Fruit fly (Drosophila melanogaster) whole organism, embryonic: Measurements from ENCODE around the gene nSMase.

ENCODE experiments used
- Atf3 ChIP-seq: fragments of 200-800 bp; sonication (Bioruptor generic); optimal IDR thresholded peaks from 3 replicates; lab custom pipeline; 2016; ENCODE audit warnings: missing biosample characterization, missing genetic modification characterization
- CG11093 ChIP-seq: fragments of 200-800 bp; sonication (Bioruptor generic); IDR thresholded peaks from 3 replicates; pipeline ENCODE4 v1.3.6; 2022; ENCODE audit warnings: missing biosample characterization, missing genetic modification characterization
- CG12659 ChIP-seq: fragments of 200-800 bp; sonication (Bioruptor generic); optimal IDR thresholded peaks from 3 replicates; lab custom pipeline; 2017; ENCODE audit warnings: mild to moderate bottlenecking, missing biosample characterization, missing genetic modification reagents, missing genetic modification characterization
- CG12769 ChIP-seq: fragments of 200-800 bp; sonication (Bioruptor generic); optimal IDR thresholded peaks from 2 replicates; lab custom pipeline; 2019; ENCODE audit warnings: missing biosample characterization, mild to moderate bottlenecking, missing genetic modification characterization, moderate library complexity
- CG13424 ChIP-seq: fragments of 200-800 bp; sonication (Bioruptor generic); optimal IDR thresholded peaks from 2 replicates; lab custom pipeline; 2019; ENCODE audit warnings: missing biosample characterization, mild to moderate bottlenecking, missing genetic modification characterization, moderate library complexity
- CG16813 ChIP-seq: fragments of 200-800 bp; sonication (Bioruptor generic); IDR thresholded peaks from 3 replicates; pipeline ENCODE4 v1.3.6; 2022; ENCODE audit warnings: missing biosample characterization, missing genetic modification characterization; ENCODE audit not compliant: partially characterized antibody
- CG17361 ChIP-seq: fragments of 200-800 bp; sonication (Bioruptor generic); IDR thresholded peaks from 3 replicates; pipeline ENCODE4 v1.3.6; 2022; ENCODE audit warnings: missing biosample characterization, missing genetic modification characterization
- CG1832 ChIP-seq: fragments of 200-800 bp; sonication (Bioruptor generic); optimal IDR thresholded peaks from 2 replicates; lab custom pipeline; 2017; ENCODE audit warnings: missing biosample characterization, mild to moderate bottlenecking, missing genetic modification characterization, inconsistent platforms
- CG2129 ChIP-seq: fragments of 200-800 bp; sonication (Bioruptor generic); IDR thresholded peaks from 2 replicates; pipeline ENCODE4 v1.3.6; 2022; ENCODE audit warnings: missing biosample characterization, missing genetic modification characterization; ENCODE audit not compliant: partially characterized antibody
- CG33213 ChIP-seq: fragments of 200-800 bp; sonication (Bioruptor generic); optimal IDR thresholded peaks from 3 replicates; lab custom pipeline; 2016; ENCODE audit warnings: missing biosample characterization, missing genetic modification characterization
- CG4707 ChIP-seq: fragments of 200-800 bp; sonication (Bioruptor generic); optimal IDR thresholded peaks from 2 replicates; lab custom pipeline; 2018; ENCODE audit warnings: missing biosample characterization, mild to moderate bottlenecking, missing genetic modification characterization, moderate library complexity
- CG5245 ChIP-seq: fragments of 200-800 bp; sonication (Bioruptor generic); optimal IDR thresholded peaks from 3 replicates; lab custom pipeline; 2016; ENCODE audit warnings: missing biosample characterization, missing genetic modification characterization
- Chrac-16 ChIP-seq: fragments of 200-800 bp; sonication (Bioruptor generic); optimal IDR thresholded peaks from 3 replicates; lab custom pipeline; 2016; ENCODE audit warnings: missing biosample characterization, missing genetic modification characterization
- CkIIα-i1 ChIP-seq: fragments of 200-800 bp; sonication (Bioruptor generic); IDR thresholded peaks from 2 replicates; pipeline ENCODE4 v1.3.6; 2022; ENCODE audit warnings: missing biosample characterization, missing genetic modification characterization
- D19B ChIP-seq: fragments of 200-800 bp; sonication (Bioruptor generic); optimal IDR thresholded peaks from 2 replicates; lab custom pipeline; 2017; ENCODE audit warnings: missing biosample characterization, mild to moderate bottlenecking, missing genetic modification characterization
- Doc3 ChIP-seq: fragments of 200-800 bp; sonication (Bioruptor generic); IDR thresholded peaks from 3 replicates; pipeline ENCODE4 v1.3.6; 2022; ENCODE audit warnings: missing biosample characterization, missing genetic modification characterization; ENCODE audit not compliant: partially characterized antibody
- Dp ChIP-seq: fragments of 200-800 bp; sonication (Bioruptor generic); optimal IDR thresholded peaks from 2 replicates; lab custom pipeline; 2018; ENCODE audit warnings: missing biosample characterization, mild to moderate bottlenecking, missing genetic modification characterization, moderate library complexity
- GATAe ChIP-seq: fragments of 200-800 bp; sonication (Bioruptor generic); conservative IDR thresholded peaks from 2 replicates; pipeline ENCODE4 v1.3.6; 2022; ENCODE audit warnings: missing biosample characterization, missing genetic modification characterization
- HLH3B ChIP-seq: fragments of 200-800 bp; sonication (Bioruptor generic); IDR thresholded peaks from 2 replicates; pipeline ENCODE4 v1.3.6; 2022; ENCODE audit warnings: missing biosample characterization, missing genetic modification characterization
- Hey ChIP-seq: fragments of 200-800 bp; sonication (Bioruptor generic); optimal IDR thresholded peaks from 3 replicates; lab custom pipeline; 2018; ENCODE audit warnings: missing biosample characterization, mild to moderate bottlenecking, missing genetic modification characterization
- Hr51 ChIP-seq, 2 experiments: fragments of 200-800 bp; sonication (Bioruptor generic); optimal IDR thresholded peaks; 2 replicates in 1 of 2; 3 replicates in 1 of 2; lab custom pipeline; 2016 to 2018; ENCODE audit warnings: missing biosample characterization in 2 of 2, missing genetic modification characterization in 2 of 2, mild to moderate bottlenecking in 1 of 2, moderate library complexity in 1 of 2
- MTF-1 ChIP-seq: fragments of 200-800 bp; sonication (Bioruptor generic); optimal IDR thresholded peaks from 2 replicates; lab custom pipeline; 2018; ENCODE audit warnings: missing biosample characterization, mild to moderate bottlenecking, missing genetic modification characterization, borderline replicate concordance
- Myb ChIP-seq: fragments of 200-800 bp; sonication (Bioruptor generic); optimal IDR thresholded peaks from 2 replicates; lab custom pipeline; 2016; ENCODE audit warnings: missing biosample characterization, missing genetic modification characterization
- Sry-β ChIP-seq: fragments of 200-800 bp; sonication (Bioruptor generic); optimal IDR thresholded peaks from 2 replicates; lab custom pipeline; 2018; ENCODE audit warnings: missing biosample characterization, mild to moderate bottlenecking, missing genetic modification characterization, moderate library complexity
- Stat92E ChIP-seq, 3 experiments: fragments of >200 bp in 2 of 3; fragments of 200-800 bp in 1 of 3; sonication (Bioruptor generic) in 1 of 3; optimal IDR thresholded peaks; 2 replicates each; lab custom pipeline; 2017 to 2019; ENCODE audit warnings: missing biosample characterization in 3 of 3, missing genetic modification characterization in 3 of 3, mild to moderate bottlenecking in 1 of 3, moderate library complexity in 1 of 3
- ab ChIP-seq: fragments of 200-800 bp; sonication (Bioruptor generic); optimal IDR thresholded peaks from 2 replicates; lab custom pipeline; 2016; ENCODE audit warnings: missing biosample characterization, missing genetic modification characterization
- ato ChIP-seq: fragments of 200-800 bp; sonication (Bioruptor generic); IDR thresholded peaks from 2 replicates; pipeline ENCODE4 v1.3.6; 2022; ENCODE audit warnings: missing biosample characterization, missing genetic modification characterization; ENCODE audit not compliant: partially characterized antibody
- bbx ChIP-seq: fragments of 200-800 bp; sonication (Bioruptor generic); IDR thresholded peaks from 2 replicates; pipeline ENCODE4 v1.3.6; 2022; ENCODE audit warnings: missing biosample characterization, missing genetic modification characterization; ENCODE audit not compliant: partially characterized antibody
- caup ChIP-seq: fragments of 200-800 bp; sonication (Bioruptor generic); optimal IDR thresholded peaks from 3 replicates; lab custom pipeline; 2017; ENCODE audit warnings: missing biosample characterization, mild to moderate bottlenecking, missing genetic modification characterization, moderate library complexity; ENCODE audit not compliant: severe bottlenecking
- da ChIP-seq: fragments of 200-800 bp; sonication (Bioruptor generic); optimal IDR thresholded peaks from 2 replicates; lab custom pipeline; 2016; ENCODE audit warnings: missing biosample characterization, missing genetic modification characterization
- dati ChIP-seq: fragments of 200-800 bp; sonication (Bioruptor generic); IDR thresholded peaks from 2 replicates; pipeline ENCODE4 v1.3.6; 2022; ENCODE audit warnings: missing biosample characterization, missing genetic modification characterization
- dysf ChIP-seq: fragments of 200-800 bp; sonication (Bioruptor generic); IDR thresholded peaks from 3 replicates; pipeline ENCODE4 v1.3.6; 2022; ENCODE audit warnings: missing biosample characterization, missing genetic modification characterization
- emc ChIP-seq: fragments of 200-800 bp; sonication (Bioruptor generic); optimal IDR thresholded peaks from 2 replicates; lab custom pipeline; 2016; ENCODE audit warnings: missing biosample characterization, missing genetic modification characterization
- gsb-n ChIP-seq: fragments of 200-800 bp; sonication (Bioruptor generic); optimal IDR thresholded peaks from 3 replicates; lab custom pipeline; 2018; ENCODE audit warnings: missing biosample characterization, mild to moderate bottlenecking, missing genetic modification characterization
- inv ChIP-seq: fragments of 200-800 bp; sonication (Bioruptor generic); IDR thresholded peaks from 2 replicates; pipeline ENCODE4 v1.3.6; 2022; ENCODE audit warnings: missing biosample characterization, missing genetic modification characterization; ENCODE audit not compliant: partially characterized antibody
- ken ChIP-seq: fragments of 200-800 bp; sonication (Bioruptor generic); IDR thresholded peaks from 3 replicates; pipeline ENCODE4 v1.3.6; 2022; ENCODE audit warnings: missing biosample characterization, missing genetic modification characterization
- lmd ChIP-seq: fragments of 200-800 bp; sonication (Bioruptor generic); IDR thresholded peaks from 2 replicates; pipeline ENCODE4 v1.3.6; 2022; ENCODE audit warnings: missing biosample characterization, missing genetic modification characterization
- nerfin-1 ChIP-seq: fragments of 200-800 bp; sonication (Bioruptor generic); optimal IDR thresholded peaks from 3 replicates; lab custom pipeline; 2019; ENCODE audit warnings: missing biosample characterization, mild to moderate bottlenecking, missing genetic modification characterization, moderate library complexity
- p53 ChIP-seq: fragments of 200-800 bp; sonication (Bioruptor generic); optimal IDR thresholded peaks from 2 replicates; lab custom pipeline; 2016; ENCODE audit warnings: missing biosample characterization, missing genetic modification characterization
- pho ChIP-seq: fragments of 200-800 bp; sonication (Bioruptor generic); optimal IDR thresholded peaks from 2 replicates; lab custom pipeline; 2016; ENCODE audit warnings: missing biosample characterization, missing genetic modification characterization
- repo ChIP-seq: fragments of 200-800 bp; sonication (Bioruptor generic); optimal IDR thresholded peaks from 2 replicates; lab custom pipeline; 2016; ENCODE audit warnings: missing biosample characterization, missing genetic modification characterization
- rib ChIP-seq: fragments of 200-800 bp; sonication (Bioruptor generic); IDR thresholded peaks from 2 replicates; pipeline ENCODE4 v1.3.6; 2022; ENCODE audit warnings: missing biosample characterization, missing genetic modification characterization
- run ChIP-seq: fragments of 200-800 bp; sonication (Bioruptor generic); optimal IDR thresholded peaks from 3 replicates; lab custom pipeline; 2018; ENCODE audit warnings: missing biosample characterization, mild to moderate bottlenecking, missing genetic modification characterization
- sc ChIP-seq, 3 experiments: fragments of >200 bp in 2 of 3; fragments of 200-800 bp in 1 of 3; sonication (Bioruptor generic) in 1 of 3; optimal IDR thresholded peaks; 2 replicates in 2 of 3; 3 replicates in 1 of 3; lab custom pipeline; 2017; ENCODE audit warnings: mild to moderate bottlenecking in 1 of 3, missing biosample characterization in 1 of 3, missing genetic modification characterization in 1 of 3, missing genetic modification reagents in 1 of 3
- sim ChIP-seq: fragments of 200-800 bp; sonication (Bioruptor generic); IDR thresholded peaks from 2 replicates; pipeline ENCODE4 v1.3.6; 2022; ENCODE audit warnings: missing biosample characterization, missing genetic modification characterization
- sr ChIP-seq: fragments of 200-800 bp; sonication (Bioruptor generic); IDR thresholded peaks from 3 replicates; pipeline ENCODE4 v1.3.6; 2022; ENCODE audit warnings: missing biosample characterization, missing genetic modification characterization
- stwl ChIP-seq: fragments of 200-800 bp; sonication (Bioruptor generic); optimal IDR thresholded peaks from 3 replicates; lab custom pipeline; 2018; ENCODE audit warnings: missing biosample characterization, mild to moderate bottlenecking, missing genetic modification characterization, moderate library complexity

nSMase gene

dm6 chr3L:3239033-3239752 lies 20.2 kb downstream of the nSMase start, which contains the start of gene CG17746 (continued):
- no peak for TF ChIP-seq CG12769
- TF ChIP-seq CG12659 (GFP tag; lab: Kevin White, UChicago), result peak; percentile 75
- no peak for TF ChIP-seq sim (GFP tag; lab: Robert Waterston, UW)
- TF ChIP-seq CG16813, result peak; percentile 60; the same call in 2 of the 3 replicates
- no peak; the same call in 1 of the 2 replicates for TF ChIP-seq lmd
- TF ChIP-seq gsb-n (tag; lab: Kevin White, UChicago), result no peak
- TF ChIP-seq da (GFP tag; lab: Kevin White, UChicago), result peak; percentile 25
- peak; percentile 18 for TF ChIP-seq caup (GFP tag; lab: Kevin White, UChicago)
- peak; percentile 64; the same call in 2 of the 3 replicates for TF ChIP-seq ken (GFP tag; lab: Robert Waterston, UW)
- peak; percentile 32 for TF ChIP-seq repo (GFP tag; lab: Kevin White, UChicago)
- no peak for TF ChIP-seq dati (GFP tag; lab: Robert Waterston, UW)
- TF ChIP-seq nerfin-1 (tag; lab: Kevin White, UChicago), result peak; percentile 12
- no peak for TF ChIP-seq Doc3 (GFP tag; lab: Robert Waterston, UW)
- no peak for TF ChIP-seq sc (optimal IDR thresholded peaks at IDR 0.05; lab: Kevin White, UChicago)
- TF ChIP-seq sc (GFP tag; optimal IDR thresholded peaks at IDR 0.05; lab: Kevin White, UChicago), result no peak
- TF ChIP-seq dysf, result peak; percentile 37; the same call in 1 of the 3 replicates
- no peak for TF ChIP-seq emc
- TF ChIP-seq Atf3 (GFP tag; lab: Kevin White, UChicago), result no peak
- TF ChIP-seq p53 (GFP tag; lab: Kevin White, UChicago), result peak; percentile 59
- TF ChIP-seq sr (GFP tag; lab: Robert Waterston, UW), result no peak
- TF ChIP-seq bbx, result peak; percentile 54
- no peak for TF ChIP-seq MTF-1 (GFP tag; lab: Kevin White, UChicago)
- no peak for TF ChIP-seq CG2129 (GFP tag; lab: Robert Waterston, UW)
- no peak for TF ChIP-seq CkIIα-i1 (GFP tag; lab: Robert Waterston, UW)
- no peak for TF ChIP-seq rib (GFP tag; lab: Robert Waterston, UW)
- TF ChIP-seq Sry-β (GFP tag; lab: Kevin White, UChicago), result no peak
- TF ChIP-seq Myb, result peak; percentile 79
- peak; percentile 90 for TF ChIP-seq CG33213 (GFP tag; lab: Kevin White, UChicago)
- no peak for TF ChIP-seq CG5245 (GFP tag; lab: Kevin White, UChicago)
- no peak for TF ChIP-seq HLH3B (GFP tag; lab: Robert Waterston, UW)
- TF ChIP-seq inv (GFP tag; lab: Robert Waterston, UW), result no peak
- no peak; the same call in 2 of the 3 replicates for TF ChIP-seq CG17361 (GFP tag; lab: Robert Waterston, UW)
- no peak for TF ChIP-seq Hey (tag; lab: Kevin White, UChicago)
- TF ChIP-seq D19B, result no peak
- no peak for TF ChIP-seq CG4707 (GFP tag; lab: Kevin White, UChicago)
- peak in 1 of 3 experiments; percentile 38 for TF ChIP-seq Stat92E (GFP tag; optimal IDR thresholded peaks at IDR 0.05; lab: Kevin White, UChicago)
- peak; percentile 70 for TF ChIP-seq pho (GFP tag; lab: Kevin White, UChicago)
- peak; percentile 100 for TF ChIP-seq stwl
- TF ChIP-seq Hr51 (GFP tag; optimal IDR thresholded peaks at IDR 0.05; lab: Kevin White, UChicago), result peak in 1 of 2 experiments; percentile 78
- TF ChIP-seq run (tag; lab: Kevin White, UChicago), result no peak
- TF ChIP-seq ab (GFP tag; lab: Kevin White, UChicago), result no peak
- TF ChIP-seq Chrac-16, result peak; percentile 28
- TF ChIP-seq ato, result peak; percentile 50; the same call in 1 of the 2 replicates
- no peak for TF ChIP-seq GATAe
- TF ChIP-seq Dp (GFP tag; lab: Kevin White, UChicago), result peak; percentile 99
- TF ChIP-seq CG11093 (GFP tag; lab: Robert Waterston, UW), result no peak
- no peak for TF ChIP-seq CG13424 (tag; lab: Kevin White, UChicago)
- no peak for TF ChIP-seq CG1832 (GFP tag; lab: Kevin White, UChicago)
